Fruit fly (Drosophila melanogaster) whole organism, embryonic: ENCODE results near the gene MESR6.

Source experiments
- CG10959 ChIP-seq: fragments of 200-800 bp; sonication (Bioruptor generic); IDR thresholded peaks from 2 replicates; pipeline ENCODE4 v1.3.6; 2022; ENCODE audit warnings: missing biosample characterization, missing genetic modification characterization
- CG12299 ChIP-seq: fragments of 200-800 bp; sonication (Bioruptor generic); optimal IDR thresholded peaks from 2 replicates; lab custom pipeline; 2018; ENCODE audit warnings: missing biosample characterization, mild to moderate bottlenecking, missing genetic modification characterization
- CG12391 ChIP-seq: fragments of 200-800 bp; sonication (Bioruptor generic); optimal IDR thresholded peaks from 3 replicates; lab custom pipeline; 2018; ENCODE audit warnings: missing biosample characterization, mild to moderate bottlenecking, missing genetic modification characterization, moderate library complexity
- CG15479 ChIP-seq: fragments of 200-800 bp; sonication (Bioruptor generic); optimal IDR thresholded peaks from 3 replicates; lab custom pipeline; 2019; ENCODE audit warnings: missing biosample characterization, mild to moderate bottlenecking, missing genetic modification characterization, moderate library complexity
- CG16863 ChIP-seq: fragments of 200-800 bp; sonication (Bioruptor generic); optimal IDR thresholded peaks from 3 replicates; lab custom pipeline; 2016; ENCODE audit warnings: missing biosample characterization, missing genetic modification characterization
- CG17361 ChIP-seq: fragments of 200-800 bp; sonication (Bioruptor generic); IDR thresholded peaks from 3 replicates; pipeline ENCODE4 v1.3.6; 2022; ENCODE audit warnings: missing biosample characterization, missing genetic modification characterization
- CG17802 ChIP-seq: fragments of 200-800 bp; sonication (Bioruptor generic); optimal IDR thresholded peaks from 2 replicates; lab custom pipeline; 2018; ENCODE audit warnings: missing biosample characterization, mild to moderate bottlenecking, missing genetic modification characterization, moderate library complexity
- CG18599 ChIP-seq: fragments of 200-800 bp; sonication (Bioruptor generic); optimal IDR thresholded peaks from 3 replicates; lab custom pipeline; 2017; ENCODE audit warnings: missing biosample characterization, missing genetic modification characterization, mild to moderate bottlenecking, moderate library complexity, missing genetic modification reagents
- CG18619 ChIP-seq: fragments of 200-800 bp; sonication (Bioruptor generic); optimal IDR thresholded peaks from 3 replicates; lab custom pipeline; 2017; ENCODE audit warnings: missing biosample characterization, mild to moderate bottlenecking, missing genetic modification characterization
- CG2116 ChIP-seq: fragments of 200-800 bp; sonication (Bioruptor generic); optimal IDR thresholded peaks from 3 replicates; lab custom pipeline; 2018; ENCODE audit warnings: missing biosample characterization, mild to moderate bottlenecking, missing genetic modification characterization
- CG2875 ChIP-seq: fragments of 200-800 bp; sonication (Bioruptor generic); optimal IDR thresholded peaks from 2 replicates; lab custom pipeline; 2017; ENCODE audit warnings: missing biosample characterization, mild to moderate bottlenecking, missing genetic modification characterization, missing genetic modification reagents
- CG31441 ChIP-seq: fragments of 200-800 bp; sonication (Bioruptor generic); IDR thresholded peaks from 2 replicates; pipeline ENCODE4 v1.3.6; 2022; ENCODE audit warnings: missing biosample characterization, missing genetic modification characterization
- CG33213 ChIP-seq: fragments of 200-800 bp; sonication (Bioruptor generic); optimal IDR thresholded peaks from 3 replicates; lab custom pipeline; 2016; ENCODE audit warnings: missing biosample characterization, missing genetic modification characterization
- CG4617 ChIP-seq: fragments of 200-800 bp; sonication (Bioruptor generic); optimal IDR thresholded peaks from 3 replicates; lab custom pipeline; 2016; ENCODE audit warnings: missing biosample characterization, missing genetic modification characterization, borderline replicate concordance
- CG7745 ChIP-seq: fragments of 200-800 bp; sonication (Bioruptor generic); optimal IDR thresholded peaks from 2 replicates; lab custom pipeline; 2018; ENCODE audit warnings: missing biosample characterization, mild to moderate bottlenecking, missing genetic modification characterization, moderate library complexity
- CG8290 ChIP-seq, 3 experiments: fragments of 200-800 bp; sonication (Bioruptor generic); optimal IDR thresholded peaks; 2 replicates each; lab custom pipeline; 2016 to 2019; ENCODE audit warnings: missing biosample characterization in 3 of 3, missing genetic modification characterization in 3 of 3, mild to moderate bottlenecking in 2 of 3, moderate library complexity in 1 of 3
- CG8388 ChIP-seq: fragments of 200-800 bp; sonication (Bioruptor generic); optimal IDR thresholded peaks from 2 replicates; lab custom pipeline; 2019; ENCODE audit warnings: missing biosample characterization, mild to moderate bottlenecking, missing genetic modification characterization, moderate library complexity
- CG8924 ChIP-seq: fragments of 200-800 bp; optimal IDR thresholded peaks from 3 replicates; lab custom pipeline; 2019; ENCODE audit warnings: missing biosample characterization, mild to moderate bottlenecking, missing genetic modification characterization, moderate library complexity
- CG9609 ChIP-seq: fragments of 200-800 bp; sonication (Bioruptor generic); optimal IDR thresholded peaks from 3 replicates; lab custom pipeline; 2016; ENCODE audit warnings: missing biosample characterization, missing genetic modification characterization
- CG9727 ChIP-seq: fragments of 200-800 bp; sonication (Bioruptor generic); optimal IDR thresholded peaks from 3 replicates; lab custom pipeline; 2017; ENCODE audit warnings: missing biosample characterization, mild to moderate bottlenecking, missing genetic modification characterization
- CG9876 ChIP-seq: fragments of 200-800 bp; sonication (Bioruptor generic); optimal IDR thresholded peaks from 2 replicates; lab custom pipeline; 2016; ENCODE audit warnings: missing biosample characterization, missing genetic modification characterization
- Deaf1 ChIP-seq: fragments of 200-800 bp; optimal IDR thresholded peaks from 3 replicates; lab custom pipeline; 2019; ENCODE audit warnings: missing biosample characterization, mild to moderate bottlenecking, missing genetic modification characterization, moderate library complexity
- Doc3 ChIP-seq: fragments of 200-800 bp; sonication (Bioruptor generic); IDR thresholded peaks from 3 replicates; pipeline ENCODE4 v1.3.6; 2022; ENCODE audit warnings: missing biosample characterization, missing genetic modification characterization; ENCODE audit not compliant: partially characterized antibody
- ERR ChIP-seq: fragments of 200-800 bp; sonication (Bioruptor generic); optimal IDR thresholded peaks from 2 replicates; lab custom pipeline; 2016; ENCODE audit warnings: missing biosample characterization, missing genetic modification characterization
- HLHmδ ChIP-seq: fragments of 200-800 bp; sonication (Bioruptor generic); optimal IDR thresholded peaks from 2 replicates; lab custom pipeline; 2018; ENCODE audit warnings: missing biosample characterization, mild to moderate bottlenecking, missing genetic modification characterization, moderate library complexity
- Hand ChIP-seq: fragments of 200-800 bp; sonication (Bioruptor generic); optimal IDR thresholded peaks from 2 replicates; lab custom pipeline; 2017; ENCODE audit warnings: mild to moderate bottlenecking, missing biosample characterization, missing genetic modification reagents, missing genetic modification characterization
- Hr3 ChIP-seq: fragments of 200-800 bp; sonication (Bioruptor generic); optimal IDR thresholded peaks from 3 replicates; lab custom pipeline; 2016; ENCODE audit warnings: missing biosample characterization, missing genetic modification characterization
- Optix ChIP-seq: fragments of 200-800 bp; sonication (Bioruptor generic); IDR thresholded peaks from 3 replicates; pipeline ENCODE4 v1.3.6; 2022; ENCODE audit warnings: missing biosample characterization, missing genetic modification characterization
- Ravus ChIP-seq: fragments of 200-800 bp; sonication (Bioruptor generic); IDR thresholded peaks from 2 replicates; pipeline ENCODE4 v1.3.6; 2022; ENCODE audit warnings: missing biosample characterization, missing genetic modification characterization
- ap ChIP-seq: fragments of 200-800 bp; sonication (Bioruptor generic); IDR thresholded peaks from 2 replicates; pipeline ENCODE4 v1.3.6; 2022; ENCODE audit warnings: missing biosample characterization, missing genetic modification characterization
- ara ChIP-seq: fragments of 200-800 bp; sonication (Bioruptor generic); IDR thresholded peaks from 2 replicates; pipeline ENCODE4 v1.3.6; 2022; ENCODE audit warnings: missing biosample characterization, missing genetic modification characterization
- bigmax ChIP-seq: fragments of 200-800 bp; sonication (Bioruptor generic); optimal IDR thresholded peaks from 2 replicates; lab custom pipeline; 2018; ENCODE audit warnings: missing biosample characterization, mild to moderate bottlenecking, missing genetic modification characterization
- cg ChIP-seq: fragments of 200-800 bp; sonication (Bioruptor generic); optimal IDR thresholded peaks from 3 replicates; lab custom pipeline; 2019; ENCODE audit warnings: missing biosample characterization, mild to moderate bottlenecking, missing genetic modification characterization, moderate library complexity
- crc ChIP-seq: fragments of 200-800 bp; sonication (Bioruptor generic); optimal IDR thresholded peaks from 2 replicates; lab custom pipeline; 2016; ENCODE audit warnings: missing biosample characterization, missing genetic modification characterization
- crol ChIP-seq: fragments of 200-800 bp; sonication (Bioruptor generic); IDR thresholded peaks from 2 replicates; pipeline ENCODE4 v1.3.6; 2022; ENCODE audit warnings: missing biosample characterization, missing genetic modification characterization
- dpn ChIP-seq, 2 experiments: fragments of 200-800 bp; sonication (Bioruptor generic); optimal IDR thresholded peaks; 3 replicates each; lab custom pipeline; 2016; ENCODE audit warnings: missing biosample characterization in 2 of 2, missing genetic modification characterization in 2 of 2
- dysf ChIP-seq: fragments of 200-800 bp; sonication (Bioruptor generic); IDR thresholded peaks from 3 replicates; pipeline ENCODE4 v1.3.6; 2022; ENCODE audit warnings: missing biosample characterization, missing genetic modification characterization
- luna ChIP-seq: fragments of 200-800 bp; sonication (Bioruptor generic); optimal IDR thresholded peaks from 2 replicates; lab custom pipeline; 2016; ENCODE audit warnings: missing biosample characterization, missing genetic modification characterization
- odd ChIP-seq: fragments of 200-800 bp; sonication (Bioruptor generic); optimal IDR thresholded peaks from 2 replicates; lab custom pipeline; 2017; ENCODE audit warnings: missing biosample characterization, mild to moderate bottlenecking, missing genetic modification characterization
- pan ChIP-seq, 4 experiments: fragments of >200 bp in 3 of 4; fragments of 200-800 bp in 1 of 4; sonication (Bioruptor generic) in 1 of 4; optimal IDR thresholded peaks in 3 of 4; IDR thresholded peaks in 1 of 4; 2 replicates each; pipeline versions ENCODE4 v1.3.6 to Lab custom; 2017 to 2022; ENCODE audit warnings: missing biosample characterization in 2 of 4, missing genetic modification characterization in 2 of 4, mixed read lengths in 1 of 4
- rib ChIP-seq: fragments of 200-800 bp; sonication (Bioruptor generic); IDR thresholded peaks from 2 replicates; pipeline ENCODE4 v1.3.6; 2022; ENCODE audit warnings: missing biosample characterization, missing genetic modification characterization
- sc ChIP-seq, 3 experiments: fragments of >200 bp in 2 of 3; fragments of 200-800 bp in 1 of 3; sonication (Bioruptor generic) in 1 of 3; optimal IDR thresholded peaks; 2 replicates in 2 of 3; 3 replicates in 1 of 3; lab custom pipeline; 2017; ENCODE audit warnings: mild to moderate bottlenecking in 1 of 3, missing biosample characterization in 1 of 3, missing genetic modification characterization in 1 of 3, missing genetic modification reagents in 1 of 3
- vnd ChIP-seq: fragments of 200-800 bp; sonication (Bioruptor generic); IDR thresholded peaks from 3 replicates; pipeline ENCODE4 v1.3.6; 2022; ENCODE audit warnings: missing biosample characterization, missing genetic modification characterization; ENCODE audit not compliant: partially characterized antibody
- zfh1 ChIP-seq: fragments of 200-800 bp; sonication (Bioruptor generic); IDR thresholded peaks from 3 replicates; pipeline ENCODE4 v1.3.6; 2022; ENCODE audit warnings: missing biosample characterization, missing genetic modification characterization

The MESR6 gene

DNA sequence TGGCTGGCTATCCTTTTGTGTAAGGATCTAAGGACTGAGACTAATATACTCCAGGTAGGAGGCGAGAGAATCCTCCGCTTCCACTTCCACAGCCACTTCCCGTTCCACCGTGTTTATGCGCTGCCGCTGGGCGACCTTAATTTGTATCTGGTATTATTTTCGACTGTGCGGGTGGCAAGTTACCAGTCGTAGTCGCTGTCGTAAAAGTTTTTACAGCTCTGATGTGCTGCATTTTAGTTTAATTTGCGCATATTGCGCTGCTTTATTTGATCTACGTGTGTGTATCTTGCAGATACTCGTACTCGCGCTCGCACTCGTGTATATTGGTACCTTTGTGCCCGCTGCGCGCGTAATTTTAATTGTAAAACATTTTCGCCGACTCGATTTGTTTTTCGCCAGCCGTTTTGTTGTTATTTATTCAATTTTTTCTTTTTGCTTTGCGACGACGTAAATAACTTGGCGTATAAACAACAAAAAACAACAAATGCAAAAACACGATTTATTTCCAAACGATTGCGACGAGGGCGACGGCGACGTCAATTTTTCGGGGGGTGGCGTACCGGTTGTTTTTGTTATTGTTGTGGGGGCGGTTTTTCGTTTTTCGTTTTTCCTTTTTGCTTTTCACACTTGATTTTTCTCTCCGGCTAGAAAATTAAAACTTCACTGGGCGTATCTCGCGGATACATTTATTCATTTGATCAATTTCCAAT, 47.7 kb upstream of the MESR6 start (continued):
- TF ChIP-seq CG16863, result no peak
- TF ChIP-seq vnd, result no peak
- TF ChIP-seq CG17361, result no peak
- no peak for TF ChIP-seq CG8388 (GFP tag; lab: Kevin White, UChicago)
- no peak for TF ChIP-seq Hr3 (GFP tag; lab: Kevin White, UChicago)
- TF ChIP-seq Doc3 (GFP tag; lab: Robert Waterston, UW), result no peak
- TF ChIP-seq crol, result peak; percentile 61
- no peak for TF ChIP-seq luna (GFP tag; lab: Kevin White, UChicago)
- TF ChIP-seq CG17802 (tag; lab: Kevin White, UChicago), result no peak

- TF ChIP-seq cg (peak; percentile 17), dpn (GFP tag; optimal IDR thresholded peaks at IDR 0.05; lab: Kevin White, UChicago) (peak; percentile 79 to 93), CG12299 (tag; lab: Kevin White, UChicago) (peak; percentile 91), ap (GFP tag; lab: Robert Waterston, UW) (peak; percentile 88), CG18619 (GFP tag; lab: Kevin White, UChicago) (peak; percentile 84), dysf (GFP tag; lab: Robert Waterston, UW) (peak; percentile 88), CG8388 (GFP tag; lab: Kevin White, UChicago) (peak; percentile 93), odd (peak; percentile 87), CG9727 (peak; percentile 84), ara (peak; percentile 92), CG2116 (GFP tag; lab: Kevin White, UChicago) (peak; percentile 66), ERR (GFP tag; lab: Kevin White, UChicago) (peak; percentile 4), CG18599 (peak; percentile 91), CG12391 (peak; percentile 97), zfh1 (GFP tag; lab: Robert Waterston, UW) (peak; percentile 91), Deaf1 (tag; lab: Kevin White, UChicago) (peak; percentile 68), Optix (GFP tag; lab: Robert Waterston, UW) (peak; percentile 52; the same call in 1 of the 3 replicates), CG9876 (GFP tag; lab: Kevin White, UChicago) (peak; percentile 23), CG17361 (peak; percentile 95), rib (GFP tag; lab: Robert Waterston, UW) (peak; percentile 81; the same call in 1 of the 2 replicates), CG8290 (GFP tag; optimal IDR thresholded peaks at IDR 0.05; lab: Kevin White, UChicago) (peak; percentile 76), CG8290 (tag; optimal IDR thresholded peaks at IDR 0.05; lab: Kevin White, UChicago) (peak in 1 of 2 experiments; percentile 78), CG8924 (tag; lab: Kevin White, UChicago) (peak; percentile 92), CG31441 (GFP tag; lab: Robert Waterston, UW) (peak; percentile 97), pan (optimal IDR thresholded peaks at IDR 0.05; lab: Kevin White, UChicago) (peak in 1 of 2 experiments; percentile 23), pan (GFP tag; optimal IDR thresholded peaks at IDR 0.05 in 1 of 2, IDR thresholded peaks at IDR 0.05 in 1 of 2) (peak in 1 of 2 experiments; percentile 95), CG2875 (GFP tag; lab: Kevin White, UChicago) (peak; percentile 61), sc (optimal IDR thresholded peaks at IDR 0.05; lab: Kevin White, UChicago) (no peak), sc (GFP tag; optimal IDR thresholded peaks at IDR 0.05; lab: Kevin White, UChicago) (peak; percentile 77), Ravus (GFP tag; lab: Robert Waterston, UW) (peak; percentile 51; the same call in 1 of the 2 replicates), HLHmδ (GFP tag; lab: Kevin White, UChicago) (peak; percentile 90), CG33213 (peak; percentile 53), Hand (GFP tag; lab: Kevin White, UChicago) (peak; percentile 81), bigmax (no peak), CG15479 (GFP tag; lab: Kevin White, UChicago) (no peak), CG10959 (GFP tag; lab: Robert Waterston, UW) (peak; percentile 62; the same call in 1 of the 2 replicates), CG4617 (peak; percentile 53), CG9609 (peak; percentile 34), crc (GFP tag; lab: Kevin White, UChicago) (peak; percentile 37), CG7745 (peak; percentile 55)
Measured at dm6 chr3L:19045299-19046025, 47.0 kb upstream of the MESR6 start, which contains the start of gene nkd. TSS of gene nkd (minus strand) at chr3L:19045449.
